Worm (Caenorhabditis elegans): ENCODE data around the gene col-9.

ce11 chrX:13561954-13562353, 27.9 kb upstream of the col-9 start:
- TF ChIP-seq nhr-41 (GFP tag; IDR thresholded peaks at IDR 0.05) (no peak), lsy-2 (tag; optimal IDR thresholded peaks at IDR 0.05) (no peak)

Measured in whole organism, L4 larva.